Worm (Caenorhabditis elegans) whole organism, L3 larva: Measurements from ENCODE around the gene clec-132.

ENCODE experiments used
- R02D3.7 ChIP-seq: fragments of 150-350 bp; optimal IDR thresholded peaks from 2 replicates; lab custom pipeline; 2014; ENCODE audit warnings: missing biosample characterization, missing genetic modification characterization
- ZK546.5 ChIP-seq: sonication (generic microtip); optimal IDR thresholded peaks from 2 replicates; lab custom pipeline; 2017; ENCODE audit warnings: missing biosample characterization, missing genetic modification characterization
- aly-2 ChIP-seq: fragments of 150-350 bp; optimal IDR thresholded peaks from 2 replicates; lab custom pipeline; 2014; ENCODE audit warnings: missing biosample characterization, missing genetic modification characterization
- ama-1 ChIP-seq: fragments of 150-350 bp; optimal IDR thresholded peaks from 2 replicates; lab custom pipeline; 2018
- ceh-16 ChIP-seq: sonication (generic microtip); optimal IDR thresholded peaks from 2 replicates; lab custom pipeline; 2017; ENCODE audit warnings: missing biosample characterization, missing genetic modification characterization
- ceh-28 ChIP-seq: fragments of 150-350 bp; optimal IDR thresholded peaks from 2 replicates; lab custom pipeline; 2014; ENCODE audit warnings: missing biosample characterization, missing genetic modification reagents, missing genetic modification characterization
- ceh-9 ChIP-seq: sonication (generic microtip); optimal IDR thresholded peaks from 2 replicates; lab custom pipeline; 2018; ENCODE audit warnings: missing biosample characterization, missing genetic modification characterization
- daf-12 ChIP-seq: fragments of 150-350 bp; optimal IDR thresholded peaks from 2 replicates; lab custom pipeline; 2014; ENCODE audit warnings: missing biosample characterization, missing genetic modification reagents, missing genetic modification characterization
- egl-5 ChIP-seq: fragments of 150-350 bp; optimal IDR thresholded peaks from 2 replicates; lab custom pipeline; 2017; ENCODE audit warnings: missing biosample characterization, missing genetic modification reagents, missing genetic modification characterization, inconsistent platforms
- elt-1 ChIP-seq: fragments of 150-350 bp; optimal IDR thresholded peaks from 2 replicates; lab custom pipeline; 2014; ENCODE audit warnings: missing biosample characterization, missing genetic modification characterization
- elt-2 ChIP-seq: sonication (generic microtip); optimal IDR thresholded peaks from 2 replicates; lab custom pipeline; 2016; ENCODE audit warnings: missing genetic modification reagents, mild to moderate bottlenecking, missing genetic modification characterization, missing compliant biosample characterization
- elt-3 ChIP-seq, 3 experiments: fragments of 150-350 bp in 1 of 3; sonication (generic microtip) in 2 of 3; optimal IDR thresholded peaks; 2 replicates in 2 of 3; 4 replicates in 1 of 3; lab custom pipeline; 2014 to 2017; ENCODE audit warnings: missing biosample characterization in 3 of 3, missing genetic modification characterization in 3 of 3
- eor-1 ChIP-seq, 2 experiments: fragments of 150-350 bp; optimal IDR thresholded peaks; 2 replicates each; lab custom pipeline; 2014 to 2018; ENCODE audit warnings: missing biosample characterization in 2 of 2, missing genetic modification characterization in 2 of 2
- fkh-10 ChIP-seq: sonication (generic microtip); optimal IDR thresholded peaks from 2 replicates; lab custom pipeline; 2017; ENCODE audit warnings: missing biosample characterization, missing genetic modification reagents, missing genetic modification characterization
- fkh-2 ChIP-seq: fragments of 150-350 bp; optimal IDR thresholded peaks from 2 replicates; lab custom pipeline; 2014; ENCODE audit warnings: missing biosample characterization, missing genetic modification reagents, missing genetic modification characterization
- fos-1 ChIP-seq: fragments of 150-350 bp; optimal IDR thresholded peaks from 2 replicates; lab custom pipeline; 2014; ENCODE audit warnings: missing biosample characterization, missing genetic modification characterization
- hmg-11 ChIP-seq: sonication (generic microtip); optimal IDR thresholded peaks from 2 replicates; lab custom pipeline; 2016; ENCODE audit warnings: missing genetic modification characterization, missing compliant biosample characterization
- jun-1 ChIP-seq: fragments of 150-350 bp; optimal IDR thresholded peaks from 2 replicates; lab custom pipeline; 2014; ENCODE audit warnings: missing biosample characterization, missing genetic modification reagents, missing genetic modification characterization
- lin-15B ChIP-seq: fragments of 150-350 bp; optimal IDR thresholded peaks from 2 replicates; lab custom pipeline; 2014; ENCODE audit warnings: missing biosample characterization, missing genetic modification characterization
- lsy-12 ChIP-seq: sonication (generic microtip); optimal IDR thresholded peaks from 2 replicates; lab custom pipeline; 2016; ENCODE audit warnings: mild to moderate bottlenecking, missing genetic modification characterization, missing compliant biosample characterization
- mdl-1 ChIP-seq: fragments of 150-350 bp; optimal IDR thresholded peaks from 2 replicates; lab custom pipeline; 2014; ENCODE audit warnings: missing biosample characterization, missing genetic modification characterization
- mml-1 ChIP-seq: fragments of 150-350 bp; sonication (generic microtip); optimal IDR thresholded peaks from 3 replicates; lab custom pipeline; 2014; ENCODE audit warnings: missing biosample characterization, missing genetic modification characterization
- nhr-11 ChIP-seq: fragments of 150-350 bp; optimal IDR thresholded peaks from 2 replicates; lab custom pipeline; 2014; ENCODE audit warnings: missing biosample characterization, missing genetic modification characterization
- nhr-23 ChIP-seq: fragments of 150-350 bp; optimal IDR thresholded peaks from 2 replicates; lab custom pipeline; 2014; ENCODE audit warnings: missing biosample characterization, missing genetic modification reagents, missing genetic modification characterization
- nhr-237 ChIP-seq: fragments of 150-350 bp; optimal IDR thresholded peaks from 2 replicates; lab custom pipeline; 2014; ENCODE audit warnings: missing biosample characterization, missing genetic modification characterization
- nhr-25 ChIP-seq: sonication (generic microtip); optimal IDR thresholded peaks from 2 replicates; lab custom pipeline; 2017; ENCODE audit warnings: missing biosample characterization, missing genetic modification characterization
- nhr-43 ChIP-seq: sonication (generic microtip); optimal IDR thresholded peaks from 2 replicates; lab custom pipeline; 2016; ENCODE audit warnings: mild to moderate bottlenecking, missing genetic modification characterization, missing compliant biosample characterization; ENCODE audit not compliant: poor library complexity, severe bottlenecking
- nhr-76 ChIP-seq: fragments of 150-350 bp; sonication (generic microtip); optimal IDR thresholded peaks from 5 replicates; lab custom pipeline; 2014; ENCODE audit warnings: missing biosample characterization, missing genetic modification characterization
- nhr-77 ChIP-seq: fragments of 150-350 bp; optimal IDR thresholded peaks from 2 replicates; lab custom pipeline; 2014; ENCODE audit warnings: missing biosample characterization, missing genetic modification characterization
- pha-4 ChIP-seq: fragments of 150-350 bp; optimal IDR thresholded peaks from 2 replicates; lab custom pipeline; 2014; ENCODE audit warnings: missing biosample characterization, missing genetic modification reagents, missing genetic modification characterization
- pqm-1 ChIP-seq: fragments of 150-350 bp; optimal IDR thresholded peaks from 2 replicates; lab custom pipeline; 2017; ENCODE audit warnings: missing biosample characterization, missing genetic modification characterization, inconsistent platforms
- sea-2 ChIP-seq: fragments of 150-350 bp; sonication (generic microtip); optimal IDR thresholded peaks from 4 replicates; lab custom pipeline; 2014; ENCODE audit warnings: missing biosample characterization, missing genetic modification reagents, missing genetic modification characterization
- skn-1 ChIP-seq: fragments of 150-350 bp; optimal IDR thresholded peaks from 2 replicates; lab custom pipeline; 2014; ENCODE audit warnings: missing biosample characterization, missing genetic modification characterization
- unc-39 ChIP-seq: sonication (generic microtip); optimal IDR thresholded peaks from 4 replicates; lab custom pipeline; 2017; ENCODE audit warnings: missing biosample characterization, missing genetic modification characterization
- unc-62 ChIP-seq: fragments of 150-350 bp; sonication (generic microtip); optimal IDR thresholded peaks from 4 replicates; lab custom pipeline; 2014; ENCODE audit warnings: missing biosample characterization, missing genetic modification reagents, missing genetic modification characterization
- zag-1 ChIP-seq: fragments of 150-350 bp; optimal IDR thresholded peaks from 2 replicates; lab custom pipeline; 2014; ENCODE audit warnings: missing biosample characterization, missing genetic modification characterization
- ztf-4 ChIP-seq: fragments of 150-350 bp; optimal IDR thresholded peaks from 2 replicates; lab custom pipeline; 2014; ENCODE audit warnings: missing biosample characterization, missing genetic modification characterization

Gene clec-132

DNA sequence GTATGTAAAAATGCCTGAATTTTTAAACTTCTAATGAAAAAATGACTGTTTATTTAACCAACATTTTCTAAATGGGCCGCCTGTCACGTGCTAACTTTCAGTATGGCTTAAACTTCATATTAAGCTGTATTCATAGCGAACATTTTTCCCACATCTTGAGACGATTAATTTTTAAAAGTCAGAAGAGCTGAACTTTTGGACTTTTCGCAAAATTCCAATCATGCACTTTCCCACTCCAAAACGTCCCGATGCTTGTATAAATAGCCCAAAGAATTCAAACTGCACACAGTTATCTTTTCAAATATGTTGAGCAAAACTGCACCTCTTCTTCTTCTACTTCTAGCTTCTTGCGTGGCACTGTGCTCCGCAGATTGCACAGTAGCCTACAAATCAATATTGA, at the start of gene clec-132:
TSS of gene clec-132 (plus strand) at position 301 of the 400 bp plus-strand sequence.
- TF ChIP-seq lsy-12 (tag; lab: Kevin White, UChicago) (no peak), ceh-9 (tag; lab: Kevin White, UChicago) (no peak), unc-62 (no peak), mml-1 (tag; lab: Kevin White, UChicago) (no peak), ceh-16 (tag; lab: Kevin White, UChicago) (no peak), mdl-1 (tag; lab: Kevin White, UChicago) (no peak)
- TF ChIP-seq, all 47 proteins: peak for 0

DNA sequence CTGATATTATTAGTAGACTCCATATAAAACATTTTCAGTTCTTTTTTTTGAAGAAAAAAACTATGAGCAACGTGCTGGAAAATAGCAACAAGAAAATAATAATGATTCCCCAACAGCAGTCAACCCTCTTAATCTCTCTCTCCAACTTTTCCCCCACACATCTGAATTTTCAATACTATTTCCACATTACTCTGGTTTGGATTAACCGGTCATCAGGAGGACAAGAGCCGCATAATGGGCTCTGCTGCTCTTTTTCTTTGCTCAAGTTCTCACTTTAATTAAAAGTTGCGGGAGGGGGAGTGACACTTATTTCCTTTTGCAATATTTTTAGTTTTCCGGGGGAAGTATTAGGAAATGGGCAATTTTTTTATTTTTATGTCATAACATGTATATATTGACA, 49.4 kb upstream of the clec-132 start:
- no peak for TF ChIP-seq nhr-237 (tag; lab: Kevin White, UChicago)
- no peak for TF ChIP-seq elt-3 (tag; optimal IDR thresholded peaks at IDR 0.05; lab: Kevin White, UChicago)
- TF ChIP-seq jun-1, result no peak
- TF ChIP-seq nhr-76 (tag; lab: Kevin White, UChicago), result no peak
- TF ChIP-seq nhr-11 (tag; lab: Kevin White, UChicago), result no peak
- TF ChIP-seq daf-12, result no peak
- no peak for TF ChIP-seq hmg-11
- no peak for TF ChIP-seq zag-1 (tag; lab: Kevin White, UChicago)
- no peak for TF ChIP-seq nhr-77
- no peak for TF ChIP-seq nhr-25 (tag; lab: Kevin White, UChicago)
- no peak for TF ChIP-seq nhr-23 (tag; lab: Kevin White, UChicago)
- TF ChIP-seq fos-1 (tag; lab: Kevin White, UChicago), result no peak
- TF ChIP-seq pqm-1 (tag; lab: Kevin White, UChicago), result no peak
- TF ChIP-seq aly-2 (tag; lab: Kevin White, UChicago), result no peak
- TF ChIP-seq nhr-43 (tag; lab: Kevin White, UChicago), result no peak
- no peak for TF ChIP-seq mdl-1 (tag; lab: Kevin White, UChicago)
- no peak for TF ChIP-seq skn-1 (tag; lab: Kevin White, UChicago)
- no peak for TF ChIP-seq ama-1 (lab: Kevin White, UChicago)
- TF ChIP-seq ZK546.5 (tag; lab: Kevin White, UChicago), result no peak
- TF ChIP-seq eor-1 (tag; optimal IDR thresholded peaks at IDR 0.05; lab: Kevin White, UChicago), result no peak

DNA sequence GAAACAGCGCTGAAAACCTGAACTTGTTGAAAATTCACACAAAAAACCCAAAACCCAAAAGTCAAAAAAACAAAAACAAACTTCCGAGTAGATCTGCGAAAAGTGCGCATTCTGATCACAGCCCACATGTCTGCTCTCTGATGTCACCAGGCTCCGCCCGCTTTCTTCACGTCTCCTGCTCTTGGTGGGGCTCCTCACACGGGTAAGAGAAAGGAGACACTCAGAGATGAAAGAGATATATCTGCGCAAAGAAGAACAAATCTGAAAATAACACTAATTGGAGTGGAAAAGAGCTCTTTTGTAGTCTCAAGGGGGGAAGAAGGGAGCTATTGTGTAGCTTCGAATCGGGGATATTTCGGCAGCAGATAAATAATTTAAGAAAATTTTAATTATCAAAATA, 48.6 kb upstream of the clec-132 start, which contains the start of gene ncs-6:
TSS of gene ncs-6 (minus strand) at position 261 of the 400 bp plus-strand sequence.
- TF ChIP-seq ztf-4 (tag; lab: Kevin White, UChicago), result no peak
- no peak for TF ChIP-seq nhr-237 (tag; lab: Kevin White, UChicago)
- no peak for TF ChIP-seq pha-4
- no peak for TF ChIP-seq fos-1 (tag; lab: Kevin White, UChicago)
- no peak for TF ChIP-seq unc-62
- no peak for TF ChIP-seq fkh-10

DNA sequence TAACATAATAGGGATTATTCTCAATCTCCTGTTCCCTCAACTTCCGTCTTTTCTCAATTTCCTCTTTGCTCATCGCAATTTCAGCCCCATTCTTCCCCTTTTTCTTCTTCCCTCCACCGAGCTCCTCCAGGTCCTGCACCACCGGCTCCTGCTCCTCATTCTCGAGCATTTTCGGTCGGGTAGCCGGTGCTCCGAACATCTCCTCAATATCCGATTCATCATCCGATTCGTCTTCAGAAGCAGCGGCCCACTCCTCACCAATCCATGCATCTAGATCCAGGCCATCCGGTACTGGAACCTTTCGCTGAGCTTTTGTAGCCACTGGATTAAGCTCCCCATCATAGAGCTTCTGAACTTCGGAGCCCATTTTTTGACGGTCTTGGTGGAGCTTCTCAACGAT, 36.7 kb upstream of the clec-132 start:
- no peak for TF ChIP-seq sea-2 (GFP tag; lab: Kevin White, UChicago)
- TF ChIP-seq egl-5 (tag; lab: Kevin White, UChicago), result no peak
- no peak for TF ChIP-seq lin-15B (tag; lab: Kevin White, UChicago)
- TF ChIP-seq pha-4, result no peak
- no peak for TF ChIP-seq lsy-12 (tag; lab: Kevin White, UChicago)
- TF ChIP-seq unc-39 (tag; lab: Kevin White, UChicago), result no peak
- TF ChIP-seq elt-3 (tag; optimal IDR thresholded peaks at IDR 0.05; lab: Kevin White, UChicago), result no peak
- TF ChIP-seq mml-1 (tag; lab: Kevin White, UChicago), result no peak
- TF ChIP-seq ceh-9 (tag; lab: Kevin White, UChicago), result no peak
- TF ChIP-seq nhr-23 (tag; lab: Kevin White, UChicago), result no peak
- no peak for TF ChIP-seq ceh-28 (tag; lab: Kevin White, UChicago)
- TF ChIP-seq elt-2 (tag; lab: Kevin White, UChicago), result no peak
- TF ChIP-seq pqm-1 (tag; lab: Kevin White, UChicago), result no peak
- TF ChIP-seq, all 47 proteins: peak for 0

DNA sequence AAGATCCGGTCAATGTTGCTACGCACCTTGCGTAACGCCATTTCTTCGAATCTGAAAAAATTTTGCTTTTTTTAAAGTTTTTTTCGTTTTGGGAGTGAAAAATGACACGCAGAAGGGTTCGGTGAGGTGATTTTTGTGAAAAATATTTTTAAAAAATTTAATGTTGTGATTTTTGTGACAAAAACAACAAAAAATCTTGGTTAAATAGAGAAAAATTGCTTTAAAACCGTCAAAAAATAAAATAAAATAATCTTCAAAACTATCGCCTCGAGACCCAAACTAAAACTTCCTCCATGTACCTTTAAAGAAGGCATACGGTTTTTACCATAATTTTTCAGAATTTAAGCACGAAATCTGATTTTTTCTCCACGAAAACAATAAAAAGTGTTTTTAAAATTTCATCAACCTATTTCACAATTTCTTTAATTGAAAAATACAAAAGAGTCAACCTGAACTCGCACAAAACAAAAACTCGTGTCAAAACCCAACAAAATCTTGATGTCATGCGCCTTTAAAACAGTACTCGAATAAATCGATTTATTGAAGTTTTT, 30.4 kb upstream of the clec-132 start, which contains the start of gene apd-3:
TSS of gene apd-3 (minus strand) at position 51 of the 551 bp plus-strand sequence.
- TF ChIP-seq elt-2 (tag; lab: Kevin White, UChicago) (no peak), pqm-1 (tag; lab: Kevin White, UChicago) (no peak), ama-1 (lab: Kevin White, UChicago) (no peak), lin-15B (tag; lab: Kevin White, UChicago) (no peak), R02D3.7 (tag; lab: Kevin White, UChicago) (no peak), ztf-4 (tag; lab: Kevin White, UChicago) (no peak), ceh-28 (tag; lab: Kevin White, UChicago) (no peak), fkh-2 (tag; lab: Kevin White, UChicago) (no peak), unc-62 (no peak), nhr-11 (tag; lab: Kevin White, UChicago) (no peak), elt-1 (no peak), pha-4 (no peak)
